Worm (Caenorhabditis elegans): ENCODE measurements around the gene ogr-2.

- no peak for TF ChIP-seq klf-2 (GFP tag; conservative IDR thresholded peaks at IDR 0.05)
- no peak for TF ChIP-seq ref-1 (GFP tag; conservative IDR thresholded peaks at IDR 0.05)
- TF ChIP-seq cog-1 (tag; optimal IDR thresholded peaks at IDR 0.05): no peak
- TF ChIP-seq ztf-23 (GFP tag; IDR thresholded peaks at IDR 0.05): no peak
- no peak for TF ChIP-seq ztf-29 (GFP tag; IDR thresholded peaks at IDR 0.05)
- TF ChIP-seq flt-1 (GFP tag; IDR thresholded peaks at IDR 0.05): no peak
- TF ChIP-seq T22C8.4 (GFP tag; IDR thresholded peaks at IDR 0.05): no peak
- TF ChIP-seq tab-1 (GFP tag; IDR thresholded peaks at IDR 0.05): no peak
Observed at ce11 chrII:10029890-10030289, 11.0 kb upstream of the ogr-2 start, which contains the start of gene ttc-36.

Measured in whole organism, midembryonic.